Worm (Caenorhabditis elegans): ENCODE measurements around the gene Y67D8B.3.

Gene Y67D8B.3

ce11 chrIV:3234269-3234668, 32.3 kb upstream of the Y67D8B.3 start (continued):
- TF ChIP-seq arid-1 (GFP tag; conservative IDR thresholded peaks at IDR 0.05) (no peak), nhr-41 (GFP tag; IDR thresholded peaks at IDR 0.05) (no peak), mdl-1 (tag; optimal IDR thresholded peaks at IDR 0.05) (peak in 1 of 2 experiments; percentile 47), daf-16 (GFP tag; optimal IDR thresholded peaks at IDR 0.05) (no peak), daf-16 (tag; optimal IDR thresholded peaks at IDR 0.05) (no peak), zfp-3 (GFP tag; conservative IDR thresholded peaks at IDR 0.05) (no peak), hlh-11 (tag; optimal IDR thresholded peaks at IDR 0.05) (peak; percentile 47)

- TF ChIP-seq lir-3 (tag; optimal IDR thresholded peaks at IDR 0.05) (no peak), spr-1 (tag; optimal IDR thresholded peaks at IDR 0.05) (peak; percentile 13), Y48G9A.11 (GFP tag; IDR thresholded peaks at IDR 0.05) (no peak), mep-1 (tag; optimal IDR thresholded peaks at IDR 0.05) (peak; percentile 53), dmd-8 (GFP tag; IDR thresholded peaks at IDR 0.05) (no peak), mxl-3 (GFP tag; optimal IDR thresholded peaks at IDR 0.05) (peak; percentile 66), sdz-12 (GFP tag; optimal IDR thresholded peaks at IDR 0.05) (no peak), attf-4 (tag; optimal IDR thresholded peaks at IDR 0.05) (no peak), zfp-2 (tag; optimal IDR thresholded peaks at IDR 0.05) (no peak), egl-27 (tag; optimal IDR thresholded peaks at IDR 0.05) (no peak), lin-15B (tag; optimal IDR thresholded peaks at IDR 0.05) (no peak), tra-1 (GFP tag; IDR thresholded peaks at IDR 0.05) (0 out of 2 replicates have a peak, but pooled peaks have one; percentile 35), vab-7 (GFP tag; IDR thresholded peaks at IDR 0.05) (no peak), T20F7.1 (GFP tag; optimal IDR thresholded peaks at IDR 0.05) (no peak), D1046.2 (GFP tag; IDR thresholded peaks at IDR 0.05) (0 out of 2 replicates have a peak, but pooled peaks have one; percentile 17), unc-62 (GFP tag; optimal IDR thresholded peaks at IDR 0.05 in 1 of 2) (peak in 1 of 2 experiments; percentile 79), unc-62 (tag; optimal IDR thresholded peaks at IDR 0.05) (no peak), dmd-6 (GFP tag; IDR thresholded peaks at IDR 0.05) (peak; percentile 42; the same call in 1 of the 2 replicates), spr-3 (GFP tag; optimal IDR thresholded peaks at IDR 0.05) (no peak), aha-1 (tag) (peak; percentile 96), gei-8 (GFP tag; optimal IDR thresholded peaks at IDR 0.05) (no peak), Y75B8A.6 (GFP tag; IDR thresholded peaks at IDR 0.05) (no peak), daf-16 (GFP tag; optimal IDR thresholded peaks at IDR 0.05) (no peak), daf-16 (tag; optimal IDR thresholded peaks at IDR 0.05) (peak; percentile 6), nhr-28 (tag; optimal IDR thresholded peaks at IDR 0.05) (peak; percentile 59), fkh-10 (GFP tag; optimal IDR thresholded peaks at IDR 0.05) (no peak), ceh-28 (tag; optimal IDR thresholded peaks at IDR 0.05) (no peak), daf-19 (GFP tag; conservative IDR thresholded peaks at IDR 0.05) (no peak), zag-1 (tag; optimal IDR thresholded peaks at IDR 0.05) (no peak), F26F4.8 (GFP tag; conservative IDR thresholded peaks at IDR 0.05) (no peak), skn-1 (tag; optimal IDR thresholded peaks at IDR 0.05) (no peak), ceh-82 (tag; optimal IDR thresholded peaks at IDR 0.05) (no peak), zip-11 (GFP tag; IDR thresholded peaks at IDR 0.05) (no peak), arid-1 (GFP tag; conservative IDR thresholded peaks at IDR 0.05) (no peak), T26A8.4 (GFP tag; IDR thresholded peaks at IDR 0.05) (peak; percentile 34; the same call in 1 of the 2 replicates), dmd-9 (GFP tag; IDR thresholded peaks at IDR 0.05) (no peak), ceh-32 (tag; optimal IDR thresholded peaks at IDR 0.05; ENCODE audit: poor library complexity) (no peak), ztf-7 (tag; optimal IDR thresholded peaks at IDR 0.05) (no peak), snpc-1.2 (GFP tag; IDR thresholded peaks at IDR 0.05) (no peak), nhr-76 (tag; optimal IDR thresholded peaks at IDR 0.05) (no peak), ZK337.2 (GFP tag; IDR thresholded peaks at IDR 0.05) (no peak), zfp-3 (GFP tag; conservative IDR thresholded peaks at IDR 0.05) (no peak), duxl-1 (tag; optimal IDR thresholded peaks at IDR 0.05; ENCODE audit: poor library complexity) (no peak), lin-13 (GFP tag; optimal IDR thresholded peaks at IDR 0.05) (no peak), daf-8 (GFP tag; IDR thresholded peaks at IDR 0.05) (no peak), hlh-11 (tag; optimal IDR thresholded peaks at IDR 0.05) (peak; percentile 85), hmg-1.1 (GFP tag; IDR thresholded peaks at IDR 0.05) (peak; percentile 53; the same call in 1 of the 2 replicates), ces-1 (GFP tag; optimal IDR thresholded peaks at IDR 0.05) (no peak)
Measured at ce11 chrIV:3233429-3233885, 31.4 kb upstream of the Y67D8B.3 start.
